Fruit fly (Drosophila melanogaster) whole organism, embryonic: Measurements from ENCODE around the gene CG32344.

Experiments used
- Atf6 ChIP-seq: fragments of 200-800 bp; sonication (Bioruptor generic); IDR thresholded peaks from 2 replicates; pipeline ENCODE4 v1.3.6; 2022; ENCODE audit warnings: missing biosample characterization, missing genetic modification characterization
- CG10267 ChIP-seq: fragments of 200-800 bp; sonication (Bioruptor generic); optimal IDR thresholded peaks from 2 replicates; lab custom pipeline; 2018; ENCODE audit warnings: missing biosample characterization, mild to moderate bottlenecking, missing genetic modification characterization, moderate library complexity
- CG11093 ChIP-seq: fragments of 200-800 bp; sonication (Bioruptor generic); IDR thresholded peaks from 3 replicates; pipeline ENCODE4 v1.3.6; 2022; ENCODE audit warnings: missing biosample characterization, missing genetic modification characterization
- CG12071 ChIP-seq: fragments of 200-800 bp; sonication (Bioruptor generic); optimal IDR thresholded peaks from 3 replicates; lab custom pipeline; 2018; ENCODE audit warnings: missing biosample characterization, mild to moderate bottlenecking, missing genetic modification characterization
- CG13287 ChIP-seq: fragments of 200-800 bp; sonication (Bioruptor generic); IDR thresholded peaks from 2 replicates; pipeline ENCODE4 v1.3.6; 2022; ENCODE audit warnings: missing biosample characterization, missing genetic modification characterization; ENCODE audit not compliant: partially characterized antibody
- CG13296 ChIP-seq: fragments of 200-800 bp; sonication (Bioruptor generic); optimal IDR thresholded peaks from 3 replicates; lab custom pipeline; 2018; ENCODE audit warnings: missing biosample characterization, mild to moderate bottlenecking, missing genetic modification characterization
- CG14050 ChIP-seq: fragments of 200-800 bp; sonication (Bioruptor generic); IDR thresholded peaks from 3 replicates; pipeline ENCODE4 v1.3.6; 2022; ENCODE audit warnings: missing biosample characterization, missing genetic modification characterization
- CG15011 ChIP-seq: fragments of 200-800 bp; sonication (Bioruptor generic); optimal IDR thresholded peaks from 3 replicates; lab custom pipeline; 2018; ENCODE audit warnings: missing biosample characterization, mild to moderate bottlenecking, missing genetic modification characterization
- CG15479 ChIP-seq: fragments of 200-800 bp; sonication (Bioruptor generic); optimal IDR thresholded peaks from 3 replicates; lab custom pipeline; 2019; ENCODE audit warnings: missing biosample characterization, mild to moderate bottlenecking, missing genetic modification characterization, moderate library complexity
- CG1603 ChIP-seq: fragments of 200-800 bp; sonication (Bioruptor generic); optimal IDR thresholded peaks from 2 replicates; lab custom pipeline; 2019; ENCODE audit warnings: missing biosample characterization, mild to moderate bottlenecking, missing genetic modification characterization, moderate library complexity
- CG1647 ChIP-seq: fragments of 200-800 bp; sonication (Bioruptor generic); optimal IDR thresholded peaks from 3 replicates; lab custom pipeline; 2016; ENCODE audit warnings: missing biosample characterization, missing genetic modification characterization
- CG17186 ChIP-seq: fragments of 200-800 bp; sonication (Bioruptor generic); optimal IDR thresholded peaks from 3 replicates; lab custom pipeline; 2017; ENCODE audit warnings: missing biosample characterization, missing genetic modification reagents, missing genetic modification characterization
- CG17385 ChIP-seq: fragments of 200-800 bp; sonication (Bioruptor generic); optimal IDR thresholded peaks from 3 replicates; lab custom pipeline; 2018; ENCODE audit warnings: missing biosample characterization, mild to moderate bottlenecking, missing genetic modification characterization
- CG2199 ChIP-seq: fragments of 200-800 bp; sonication (Bioruptor generic); IDR thresholded peaks from 3 replicates; pipeline ENCODE4 v1.3.6; 2022; ENCODE audit warnings: missing biosample characterization, missing genetic modification characterization
- CG2889 ChIP-seq: fragments of 200-800 bp; sonication (Bioruptor generic); IDR thresholded peaks from 3 replicates; pipeline ENCODE4 v1.3.6; 2022; ENCODE audit warnings: missing biosample characterization, missing genetic modification characterization
- CG3995 ChIP-seq: fragments of 200-800 bp; sonication (Bioruptor generic); optimal IDR thresholded peaks from 3 replicates; lab custom pipeline; 2016; ENCODE audit warnings: missing biosample characterization, missing genetic modification characterization
- CG4282 ChIP-seq: fragments of 200-800 bp; sonication (Bioruptor generic); optimal IDR thresholded peaks from 2 replicates; lab custom pipeline; 2016; ENCODE audit warnings: missing biosample characterization, missing genetic modification characterization
- CG6254 ChIP-seq: fragments of 200-800 bp; sonication (Bioruptor generic); optimal IDR thresholded peaks from 3 replicates; lab custom pipeline; 2017; ENCODE audit warnings: mild to moderate bottlenecking, missing biosample characterization, missing genetic modification reagents, missing genetic modification characterization
- CG6813 ChIP-seq: fragments of 200-800 bp; sonication (Bioruptor generic); optimal IDR thresholded peaks from 2 replicates; lab custom pipeline; 2017; ENCODE audit warnings: missing biosample characterization, missing genetic modification characterization, mild to moderate bottlenecking, moderate library complexity, missing genetic modification reagents
- CG9727 ChIP-seq: fragments of 200-800 bp; sonication (Bioruptor generic); optimal IDR thresholded peaks from 3 replicates; lab custom pipeline; 2017; ENCODE audit warnings: missing biosample characterization, mild to moderate bottlenecking, missing genetic modification characterization
- CG9797 ChIP-seq: fragments of 200-800 bp; sonication (Bioruptor generic); optimal IDR thresholded peaks from 3 replicates; lab custom pipeline; 2018; ENCODE audit warnings: missing biosample characterization, mild to moderate bottlenecking, missing genetic modification characterization
- Dbx ChIP-seq: fragments of 200-800 bp; sonication (Bioruptor generic); IDR thresholded peaks from 3 replicates; pipeline ENCODE4 v1.3.6; 2022; ENCODE audit warnings: missing biosample characterization, missing genetic modification characterization
- Ets65A ChIP-seq: fragments of 200-800 bp; sonication (Bioruptor generic); peaks from one replicate; lab custom pipeline; 2016; ENCODE audit warnings: missing biosample characterization, missing genetic modification characterization
- HHEX ChIP-seq: fragments of 200-800 bp; sonication (Bioruptor generic); optimal IDR thresholded peaks from 3 replicates; lab custom pipeline; 2017; ENCODE audit warnings: missing biosample characterization, mild to moderate bottlenecking, missing genetic modification characterization, missing genetic modification reagents
- HLHmδ ChIP-seq: fragments of 200-800 bp; sonication (Bioruptor generic); optimal IDR thresholded peaks from 2 replicates; lab custom pipeline; 2018; ENCODE audit warnings: missing biosample characterization, mild to moderate bottlenecking, missing genetic modification characterization, moderate library complexity
- HmgZ ChIP-seq: fragments of 200-800 bp; sonication (Bioruptor generic); optimal IDR thresholded peaks from 2 replicates; lab custom pipeline; 2018; ENCODE audit warnings: missing biosample characterization, mild to moderate bottlenecking, missing genetic modification characterization
- Hmr ChIP-seq: fragments of 200-800 bp; sonication (Bioruptor generic); optimal IDR thresholded peaks from 3 replicates; lab custom pipeline; 2017; ENCODE audit warnings: mild to moderate bottlenecking, missing biosample characterization, missing genetic modification reagents, missing genetic modification characterization
- MTF-1 ChIP-seq: fragments of 200-800 bp; sonication (Bioruptor generic); optimal IDR thresholded peaks from 2 replicates; lab custom pipeline; 2018; ENCODE audit warnings: missing biosample characterization, mild to moderate bottlenecking, missing genetic modification characterization, borderline replicate concordance
- Spps ChIP-seq: fragments of 200-800 bp; sonication (Bioruptor generic); optimal IDR thresholded peaks from 2 replicates; lab custom pipeline; 2018; ENCODE audit warnings: missing biosample characterization, mild to moderate bottlenecking, missing genetic modification characterization
- Xrp1 ChIP-seq: fragments of 200-800 bp; sonication (Bioruptor generic); IDR thresholded peaks from 2 replicates; pipeline ENCODE4 v1.3.6; 2022; ENCODE audit warnings: missing biosample characterization, missing genetic modification characterization
- abd-A ChIP-seq: fragments of 200-800 bp; sonication (Bioruptor generic); optimal IDR thresholded peaks from 3 replicates; lab custom pipeline; 2019; ENCODE audit warnings: missing biosample characterization, mild to moderate bottlenecking, missing genetic modification characterization, moderate library complexity
- ac ChIP-seq: fragments of 200-800 bp; sonication (Bioruptor generic); optimal IDR thresholded peaks from 3 replicates; lab custom pipeline; 2017; ENCODE audit warnings: missing biosample characterization, mild to moderate bottlenecking, missing genetic modification characterization
- amos ChIP-seq: fragments of 200-800 bp; sonication (Bioruptor generic); IDR thresholded peaks from 2 replicates; pipeline ENCODE4 v1.3.6; 2022; ENCODE audit warnings: missing biosample characterization, missing genetic modification characterization; ENCODE audit not compliant: partially characterized antibody
- ara ChIP-seq: fragments of 200-800 bp; sonication (Bioruptor generic); IDR thresholded peaks from 2 replicates; pipeline ENCODE4 v1.3.6; 2022; ENCODE audit warnings: missing biosample characterization, missing genetic modification characterization
- az2 ChIP-seq: fragments of 200-800 bp; sonication (Bioruptor generic); optimal IDR thresholded peaks from 3 replicates; lab custom pipeline; 2016; ENCODE audit warnings: missing biosample characterization, missing genetic modification characterization
- bsh ChIP-seq, 2 experiments: fragments of 200-800 bp; sonication (Bioruptor generic); optimal IDR thresholded peaks; 2 replicates each; lab custom pipeline; 2017 to 2018; ENCODE audit warnings: mild to moderate bottlenecking in 2 of 2, missing biosample characterization in 2 of 2, missing genetic modification characterization in 2 of 2, moderate library complexity in 1 of 2
- da ChIP-seq: fragments of 200-800 bp; sonication (Bioruptor generic); optimal IDR thresholded peaks from 2 replicates; lab custom pipeline; 2016; ENCODE audit warnings: missing biosample characterization, missing genetic modification characterization
- ewg ChIP-seq: fragments of 200-800 bp; sonication (Bioruptor generic); optimal IDR thresholded peaks from 3 replicates; lab custom pipeline; 2017; ENCODE audit warnings: mild to moderate bottlenecking, missing biosample characterization, missing genetic modification reagents, missing genetic modification characterization
- gcm ChIP-seq: fragments of 200-800 bp; sonication (Bioruptor generic); optimal IDR thresholded peaks from 2 replicates; lab custom pipeline; 2019; ENCODE audit warnings: missing biosample characterization, mild to moderate bottlenecking, missing genetic modification characterization, moderate library complexity
- jumu ChIP-seq: fragments of 200-800 bp; sonication (Bioruptor generic); optimal IDR thresholded peaks from 3 replicates; lab custom pipeline; 2016; ENCODE audit warnings: missing biosample characterization, missing genetic modification characterization
- kni ChIP-seq: fragments of 200-800 bp; sonication (Bioruptor generic); optimal IDR thresholded peaks from 3 replicates; lab custom pipeline; 2017; ENCODE audit warnings: mild to moderate bottlenecking, missing biosample characterization, missing genetic modification reagents, missing genetic modification characterization
- nerfin-1 ChIP-seq: fragments of 200-800 bp; sonication (Bioruptor generic); optimal IDR thresholded peaks from 3 replicates; lab custom pipeline; 2019; ENCODE audit warnings: missing biosample characterization, mild to moderate bottlenecking, missing genetic modification characterization, moderate library complexity
- nerfin-2 ChIP-seq: fragments of 200-800 bp; sonication (Bioruptor generic); IDR thresholded peaks from 2 replicates; pipeline ENCODE4 v1.3.6; 2022; ENCODE audit warnings: missing biosample characterization, missing genetic modification characterization; ENCODE audit not compliant: partially characterized antibody
- psq ChIP-seq: fragments of 200-800 bp; sonication (Bioruptor generic); optimal IDR thresholded peaks from 2 replicates; lab custom pipeline; 2017; ENCODE audit warnings: missing biosample characterization, missing genetic modification characterization
- pum ChIP-seq: fragments of 200-800 bp; sonication (Bioruptor generic); optimal IDR thresholded peaks from 2 replicates; lab custom pipeline; 2016; ENCODE audit warnings: missing biosample characterization, missing genetic modification characterization
- sim ChIP-seq: fragments of 200-800 bp; sonication (Bioruptor generic); IDR thresholded peaks from 2 replicates; pipeline ENCODE4 v1.3.6; 2022; ENCODE audit warnings: missing biosample characterization, missing genetic modification characterization
- slp2 ChIP-seq: fragments of 200-800 bp; sonication (Bioruptor generic); optimal IDR thresholded peaks from 2 replicates; lab custom pipeline; 2016; ENCODE audit warnings: missing biosample characterization, missing genetic modification characterization
- sob ChIP-seq: fragments of 200-800 bp; sonication (Bioruptor generic); IDR thresholded peaks from 2 replicates; pipeline ENCODE4 v1.3.6; 2022; ENCODE audit warnings: missing biosample characterization, missing genetic modification characterization
- tio ChIP-seq: fragments of 200-800 bp; sonication (Bioruptor generic); optimal IDR thresholded peaks from 2 replicates; lab custom pipeline; 2017; ENCODE audit warnings: missing biosample characterization, missing genetic modification characterization, inconsistent platforms
- tll ChIP-seq, 2 experiments: fragments of 200-800 bp in 1 of 2; fragments of >200 bp in 1 of 2; sonication (Bioruptor generic) in 1 of 2; optimal IDR thresholded peaks; 2 replicates each; lab custom pipeline; 2017 to 2019; ENCODE audit warnings: missing biosample characterization in 2 of 2, missing genetic modification characterization in 2 of 2, mild to moderate bottlenecking in 1 of 2, moderate library complexity in 1 of 2
- twi ChIP-seq: fragments of 200-800 bp; optimal IDR thresholded peaks from 2 replicates; lab custom pipeline; 2019; ENCODE audit warnings: missing biosample characterization, mild to moderate bottlenecking, missing genetic modification characterization, moderate library complexity

The CG32344 gene

DNA sequence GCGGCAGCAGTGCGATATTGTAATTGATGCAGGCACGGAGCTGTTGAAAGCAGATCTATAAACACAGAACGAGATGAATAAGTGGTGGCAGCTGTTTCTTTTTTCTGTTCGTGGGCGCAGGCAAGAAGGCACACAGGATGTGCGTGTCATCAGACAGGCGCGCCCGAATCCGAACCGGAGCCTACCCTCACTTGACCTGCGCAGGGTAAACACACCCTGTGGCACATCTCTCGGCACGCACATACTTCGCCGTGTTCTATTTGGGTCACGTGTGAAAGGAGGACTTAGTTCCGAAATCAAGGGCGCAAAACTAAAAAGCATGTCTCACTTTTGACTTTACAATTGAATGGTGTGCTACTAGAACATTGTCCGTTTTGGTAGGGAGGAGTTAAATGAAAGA is 3.0 kb downstream of the CG32344 start:
- TF ChIP-seq HHEX (GFP tag; lab: Kevin White, UChicago) (no peak), Ets65A (GFP tag; lab: Kevin White, UChicago) (no peak), da (GFP tag; lab: Kevin White, UChicago) (no peak), CG1603 (no peak), pum (no peak), sob (GFP tag; lab: Robert Waterston, UW) (no peak), CG13287 (no peak), CG15011 (no peak), tio (no peak), Xrp1 (GFP tag; lab: Robert Waterston, UW) (no peak), tll (GFP tag; optimal IDR thresholded peaks at IDR 0.05; lab: Kevin White, UChicago) (peak in 1 of 2 experiments; percentile 93), CG13296 (GFP tag; lab: Kevin White, UChicago) (no peak), ara (GFP tag; lab: Robert Waterston, UW) (no peak), Dbx (GFP tag; lab: Robert Waterston, UW) (no peak), CG15479 (no peak), nerfin-2 (GFP tag; lab: Robert Waterston, UW) (no peak), CG9797 (GFP tag; lab: Kevin White, UChicago) (no peak), amos (GFP tag; lab: Robert Waterston, UW) (peak; percentile 25; the same call in 1 of the 2 replicates), MTF-1 (GFP tag; lab: Kevin White, UChicago) (no peak), CG11093 (GFP tag; lab: Robert Waterston, UW) (no peak), CG12071 (GFP tag; lab: Kevin White, UChicago) (no peak), CG10267 (tag; lab: Kevin White, UChicago) (no peak), CG4282 (GFP tag; lab: Kevin White, UChicago) (no peak), Atf6 (GFP tag; lab: Robert Waterston, UW) (no peak), CG14050 (GFP tag; lab: Robert Waterston, UW) (no peak), CG2889 (no peak), CG6813 (GFP tag; lab: Kevin White, UChicago) (no peak), gcm (GFP tag; lab: Kevin White, UChicago) (peak; percentile 13), CG9727 (GFP tag; lab: Kevin White, UChicago) (no peak), abd-A (tag; lab: Kevin White, UChicago) (no peak), ac (peak; percentile 41), ewg (peak; percentile 46), CG17186 (GFP tag; lab: Kevin White, UChicago) (no peak), bsh (GFP tag; optimal IDR thresholded peaks at IDR 0.05; lab: Kevin White, UChicago) (no peak), Spps (tag; lab: Kevin White, UChicago) (no peak), CG6254 (GFP tag; lab: Kevin White, UChicago) (peak; percentile 85), az2 (no peak), nerfin-1 (tag; lab: Kevin White, UChicago) (peak; percentile 33), jumu (no peak), psq (no peak), CG2199 (GFP tag; lab: Robert Waterston, UW) (0 out of 3 replicates have a peak, but pooled peaks have one; percentile 30), CG17385 (GFP tag; lab: Kevin White, UChicago) (no peak), sim (no peak), HLHmδ (peak; percentile 66), HmgZ (tag; lab: Kevin White, UChicago) (no peak), CG1647 (GFP tag; lab: Kevin White, UChicago) (no peak), twi (peak; percentile 58), CG3995 (GFP tag; lab: Kevin White, UChicago) (no peak), Hmr (GFP tag; lab: Kevin White, UChicago) (no peak), kni (GFP tag; lab: Kevin White, UChicago) (peak; percentile 32), slp2 (GFP tag; lab: Kevin White, UChicago) (no peak)
